Worm (Caenorhabditis elegans) whole organism, L4 larva: ENCODE measurements around the gene mnk-1.

Experiments
- ama-1 ChIP-seq: fragments of 150-350 bp; optimal IDR thresholded peaks from 2 replicates; lab custom pipeline; 2014; ENCODE audit warnings: inconsistent platforms, mixed read lengths
- fkh-10 ChIP-seq: fragments of 150-350 bp; optimal IDR thresholded peaks from 2 replicates; lab custom pipeline; 2014; ENCODE audit warnings: missing biosample characterization, missing genetic modification reagents, missing genetic modification characterization
- hif-1 ChIP-seq, 2 experiments: sonication (generic microtip); optimal IDR thresholded peaks; 2 replicates each; lab custom pipeline; 2016 to 2017; ENCODE audit warnings: missing compliant biosample characterization in 2 of 2, missing genetic modification characterization in 2 of 2, missing genetic modification reagents in 2 of 2, missing genotype in 2 of 2, mild to moderate bottlenecking in 1 of 2
- mes-2 ChIP-seq: sonication (generic microtip); optimal IDR thresholded peaks from 2 replicates; lab custom pipeline; 2016; ENCODE audit warnings: missing genotype, mild to moderate bottlenecking, missing genetic modification characterization, missing compliant biosample characterization; ENCODE audit not compliant: poor library complexity, severe bottlenecking
- php-3 ChIP-seq: fragments of 200-800 bp; sonication (Bioruptor generic); IDR thresholded peaks from 2 replicates; pipeline ENCODE4 v1.3.6; 2022; ENCODE audit warnings: missing genetic modification reagents, missing genetic modification characterization, missing compliant biosample characterization
- skn-1 ChIP-seq: fragments of 150-350 bp; optimal IDR thresholded peaks from 2 replicates; lab custom pipeline; 2014; ENCODE audit warnings: missing biosample characterization, missing genetic modification characterization
- vab-7 ChIP-seq: fragments of 200-800 bp; sonication (Bioruptor generic); IDR thresholded peaks from 2 replicates; pipeline ENCODE4 v1.3.6; 2022; ENCODE audit warnings: missing genetic modification reagents, missing genetic modification characterization, missing compliant biosample characterization

DNA sequence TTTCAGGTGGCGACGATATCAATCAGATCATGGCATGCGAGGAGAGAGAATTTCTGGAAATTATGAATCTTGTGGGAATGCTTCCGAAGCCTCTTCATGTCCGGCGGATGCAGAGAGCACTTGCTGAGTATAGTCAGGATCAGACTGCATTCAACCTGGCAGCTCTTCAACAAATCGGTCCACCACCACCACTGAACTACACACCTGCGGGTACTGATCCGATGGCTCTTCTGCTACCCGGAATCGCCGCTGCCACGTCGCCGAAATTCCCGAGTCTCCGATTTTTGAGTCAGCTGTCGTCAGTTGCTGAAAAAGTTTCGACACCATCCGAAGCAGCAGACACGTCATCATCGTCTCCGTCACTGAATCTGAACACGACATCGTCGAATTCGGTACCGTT lies 23.9 kb downstream of the mnk-1 start:
- TF ChIP-seq skn-1 (tag; lab: Kevin White, UChicago) (no peak), mes-2 (tag; lab: Kevin White, UChicago) (no peak), ama-1 (no peak), hif-1 (tag; optimal IDR thresholded peaks at IDR 0.05; lab: Kevin White, UChicago) (no peak), vab-7 (no peak), fkh-10 (no peak), php-3 (GFP tag; lab: Robert Waterston, UW) (no peak)
